Fruit fly (Drosophila melanogaster) whole organism, prepupa: ENCODE measurements around the gene frj.

Source experiments
- Blimp-1 ChIP-seq: fragments of 200-800 bp; sonication (Bioruptor generic); optimal IDR thresholded peaks from 3 replicates; lab custom pipeline; 2017; ENCODE audit warnings: missing biosample characterization, missing genetic modification characterization, mild to moderate bottlenecking, moderate library complexity, missing genetic modification reagents
- CG10631 ChIP-seq: fragments of 200-800 bp; sonication (Bioruptor generic); optimal IDR thresholded peaks from 2 replicates; lab custom pipeline; 2016; ENCODE audit warnings: missing biosample characterization, missing genetic modification characterization
- CG10669 ChIP-seq: fragments of 200-800 bp; sonication (Bioruptor generic); optimal IDR thresholded peaks from 3 replicates; lab custom pipeline; 2018; ENCODE audit warnings: missing biosample characterization, mild to moderate bottlenecking, missing genetic modification characterization, moderate library complexity
- CG11294 ChIP-seq: fragments of 200-800 bp; sonication (Bioruptor generic); IDR thresholded peaks from 2 replicates; pipeline ENCODE4 v1.3.6; 2022; ENCODE audit warnings: missing biosample characterization, missing genetic modification characterization
- CG11762 ChIP-seq: fragments of 200-800 bp; sonication (Bioruptor generic); optimal IDR thresholded peaks from 3 replicates; lab custom pipeline; 2016; ENCODE audit warnings: missing biosample characterization, missing genetic modification characterization; ENCODE audit not compliant: insufficient read depth
- CG11902 ChIP-seq: fragments of 200-800 bp; sonication (Bioruptor generic); optimal IDR thresholded peaks from 3 replicates; lab custom pipeline; 2016; ENCODE audit warnings: missing biosample characterization, missing genetic modification characterization
- CG15336 ChIP-seq: fragments of 200-800 bp; sonication (Bioruptor generic); IDR thresholded peaks from 2 replicates; pipeline ENCODE4 v1.3.6; 2022; ENCODE audit warnings: missing biosample characterization, missing genetic modification characterization
- CG16779 ChIP-seq: fragments of 200-800 bp; sonication (Bioruptor generic); optimal IDR thresholded peaks from 3 replicates; lab custom pipeline; 2017; ENCODE audit warnings: missing biosample characterization, mild to moderate bottlenecking, missing genetic modification characterization
- CG3032 ChIP-seq: fragments of 200-800 bp; optimal IDR thresholded peaks from 2 replicates; lab custom pipeline; 2019; ENCODE audit warnings: missing biosample characterization, mild to moderate bottlenecking, missing genetic modification characterization, moderate library complexity
- CG31627 ChIP-seq: fragments of 200-800 bp; sonication (Bioruptor generic); optimal IDR thresholded peaks from 3 replicates; lab custom pipeline; 2016; ENCODE audit warnings: missing biosample characterization, missing genetic modification characterization
- CG32006 ChIP-seq: fragments of 200-800 bp; sonication (Bioruptor generic); optimal IDR thresholded peaks from 3 replicates; lab custom pipeline; 2017; ENCODE audit warnings: missing biosample characterization, mild to moderate bottlenecking, missing genetic modification characterization
- CG34406 ChIP-seq: fragments of 200-800 bp; sonication (Bioruptor generic); optimal IDR thresholded peaks from 3 replicates; lab custom pipeline; 2016; ENCODE audit warnings: missing biosample characterization, missing genetic modification characterization
- CG3919 ChIP-seq: fragments of 200-800 bp; sonication (Bioruptor generic); optimal IDR thresholded peaks from 3 replicates; lab custom pipeline; 2016; ENCODE audit warnings: missing biosample characterization, missing genetic modification characterization
- CG4318 ChIP-seq: fragments of 200-800 bp; sonication (Bioruptor generic); optimal IDR thresholded peaks from 3 replicates; lab custom pipeline; 2017; ENCODE audit warnings: missing biosample characterization, mild to moderate bottlenecking, missing genetic modification characterization
- CG6163 ChIP-seq: fragments of 200-800 bp; sonication (Bioruptor generic); IDR thresholded peaks from 3 replicates; pipeline ENCODE4 v1.3.6; 2022; ENCODE audit warnings: missing biosample characterization, missing genetic modification characterization
- CG6276 ChIP-seq: fragments of 200-800 bp; sonication (Bioruptor generic); optimal IDR thresholded peaks from 2 replicates; lab custom pipeline; 2017; ENCODE audit warnings: missing biosample characterization, mild to moderate bottlenecking, missing genetic modification characterization
- CG6854 ChIP-seq: fragments of 200-800 bp; sonication (Bioruptor generic); optimal IDR thresholded peaks from 2 replicates; lab custom pipeline; 2017; ENCODE audit warnings: missing biosample characterization, mild to moderate bottlenecking, missing genetic modification characterization
- CG7368 ChIP-seq: fragments of 200-800 bp; sonication (Bioruptor generic); optimal IDR thresholded peaks from 3 replicates; lab custom pipeline; 2016; ENCODE audit warnings: missing biosample characterization, missing genetic modification characterization
- CG8119 ChIP-seq: fragments of 200-800 bp; sonication (Bioruptor generic); IDR thresholded peaks from 3 replicates; pipeline ENCODE4 v1.3.6; 2022; ENCODE audit warnings: missing biosample characterization, missing genetic modification characterization
- CG8632 ChIP-seq: fragments of 200-800 bp; sonication (Bioruptor generic); optimal IDR thresholded peaks from 3 replicates; lab custom pipeline; 2016; ENCODE audit warnings: missing biosample characterization, missing genetic modification characterization
- CG9139 ChIP-seq: fragments of 200-800 bp; sonication (Bioruptor generic); optimal IDR thresholded peaks from 3 replicates; lab custom pipeline; 2017; ENCODE audit warnings: missing biosample characterization, mild to moderate bottlenecking, missing genetic modification characterization
- Eip75B ChIP-seq: fragments of 200-800 bp; sonication (Bioruptor generic); optimal IDR thresholded peaks from 3 replicates; lab custom pipeline; 2016; ENCODE audit warnings: missing biosample characterization, missing genetic modification characterization
- Eip78C ChIP-seq: fragments of 200-800 bp; sonication (Bioruptor generic); peaks from one replicate; lab custom pipeline; 2016; ENCODE audit warnings: missing biosample characterization, missing genetic modification characterization
- Eip93F ChIP-seq: fragments of 200-800 bp; sonication (Bioruptor generic); optimal IDR thresholded peaks from 2 replicates; lab custom pipeline; 2016; ENCODE audit warnings: missing biosample characterization, mild to moderate bottlenecking, missing genetic modification characterization
- Ets21C ChIP-seq: fragments of 200-800 bp; sonication (Bioruptor generic); optimal IDR thresholded peaks from 3 replicates; lab custom pipeline; 2016; ENCODE audit warnings: missing biosample characterization, missing genetic modification characterization
- Ets96B ChIP-seq: fragments of 200-800 bp; optimal IDR thresholded peaks from 2 replicates; lab custom pipeline; 2019; ENCODE audit warnings: missing biosample characterization, mild to moderate bottlenecking, missing genetic modification characterization, moderate library complexity
- Gug ChIP-seq: fragments of 200-800 bp; sonication (Bioruptor generic); IDR thresholded peaks from 2 replicates; pipeline ENCODE4 v1.3.6; 2022; ENCODE audit warnings: missing biosample characterization, missing genetic modification characterization
- Hr38 ChIP-seq: sonication (Bioruptor generic); optimal IDR thresholded peaks from 2 replicates; lab custom pipeline; 2016; ENCODE audit warnings: missing biosample characterization, missing genetic modification characterization
- Hr39 ChIP-seq: fragments of 200-800 bp; sonication (Bioruptor generic); optimal IDR thresholded peaks from 2 replicates; lab custom pipeline; 2016; ENCODE audit warnings: missing biosample characterization, missing genetic modification characterization
- Hr4 ChIP-seq: fragments of 200-800 bp; sonication (Bioruptor generic); optimal IDR thresholded peaks from 3 replicates; lab custom pipeline; 2016; ENCODE audit warnings: missing biosample characterization, missing genetic modification characterization
- Lpt ChIP-seq: fragments of 200-800 bp; sonication (Bioruptor generic); optimal IDR thresholded peaks from 3 replicates; lab custom pipeline; 2016; ENCODE audit warnings: missing biosample characterization, missing genetic modification characterization
- Smox ChIP-seq: fragments of 200-800 bp; sonication (Bioruptor generic); optimal IDR thresholded peaks from 3 replicates; lab custom pipeline; 2016; ENCODE audit warnings: missing biosample characterization, missing genetic modification characterization
- Sox102F ChIP-seq: fragments of 200-800 bp; sonication (Bioruptor generic); optimal IDR thresholded peaks from 2 replicates; lab custom pipeline; 2016; ENCODE audit warnings: missing biosample characterization, mild to moderate bottlenecking, missing genetic modification characterization
- Sox15 ChIP-seq: fragments of 200-800 bp; sonication (Bioruptor generic); optimal IDR thresholded peaks from 3 replicates; lab custom pipeline; 2016; ENCODE audit warnings: missing biosample characterization, missing genetic modification characterization
- achi ChIP-seq: fragments of 200-800 bp; sonication (Bioruptor generic); optimal IDR thresholded peaks from 3 replicates; lab custom pipeline; 2016; ENCODE audit warnings: missing biosample characterization, missing genetic modification characterization
- acj6 ChIP-seq: fragments of 200-800 bp; sonication (Bioruptor generic); optimal IDR thresholded peaks from 3 replicates; lab custom pipeline; 2016; ENCODE audit warnings: missing biosample characterization, missing genetic modification characterization
- cyc ChIP-seq: fragments of 200-800 bp; sonication (Bioruptor generic); optimal IDR thresholded peaks from 3 replicates; lab custom pipeline; 2016; ENCODE audit warnings: missing biosample characterization, missing genetic modification characterization
- dac ChIP-seq: fragments of 200-800 bp; sonication (Bioruptor generic); optimal IDR thresholded peaks from 2 replicates; lab custom pipeline; 2017; ENCODE audit warnings: missing biosample characterization, mild to moderate bottlenecking, missing genetic modification characterization
- eg ChIP-seq: fragments of 200-800 bp; sonication (Bioruptor generic); IDR thresholded peaks from 3 replicates; pipeline ENCODE4 v1.3.6; 2022; ENCODE audit warnings: missing biosample characterization, missing genetic modification characterization
- esn ChIP-seq: fragments of 200-800 bp; sonication (Bioruptor generic); optimal IDR thresholded peaks from 2 replicates; lab custom pipeline; 2016; ENCODE audit warnings: missing biosample characterization, mild to moderate bottlenecking, missing genetic modification characterization, moderate library complexity
- fd59A ChIP-seq: fragments of 200-800 bp; sonication (Bioruptor generic); optimal IDR thresholded peaks from 2 replicates; lab custom pipeline; 2017; ENCODE audit warnings: missing biosample characterization, mild to moderate bottlenecking, missing genetic modification characterization, missing genetic modification reagents
- fd85E ChIP-seq: fragments of 200-800 bp; sonication (Bioruptor generic); optimal IDR thresholded peaks from 3 replicates; lab custom pipeline; 2016; ENCODE audit warnings: missing biosample characterization, missing genetic modification characterization
- fkh ChIP-seq: fragments of 200-800 bp; sonication (Bioruptor generic); optimal IDR thresholded peaks from 3 replicates; lab custom pipeline; 2017; ENCODE audit warnings: missing biosample characterization, mild to moderate bottlenecking, missing genetic modification characterization, moderate library complexity
- lz ChIP-seq: fragments of 200-800 bp; sonication (Bioruptor generic); optimal IDR thresholded peaks from 3 replicates; lab custom pipeline; 2016; ENCODE audit warnings: missing biosample characterization, missing genetic modification characterization
- net ChIP-seq: fragments of 200-800 bp; sonication (Bioruptor generic); optimal IDR thresholded peaks from 3 replicates; lab custom pipeline; 2016; ENCODE audit warnings: missing biosample characterization, missing genetic modification characterization
- pdm3 ChIP-seq: fragments of 200-800 bp; sonication (Bioruptor generic); optimal IDR thresholded peaks from 3 replicates; lab custom pipeline; 2016; ENCODE audit warnings: missing biosample characterization, missing genetic modification characterization
- salr ChIP-seq, 2 experiments: fragments of 200-800 bp; sonication (Bioruptor generic); optimal IDR thresholded peaks; 3 replicates each; lab custom pipeline; 2016 to 2018; ENCODE audit warnings: missing biosample characterization in 2 of 2, missing genetic modification characterization in 2 of 2, mild to moderate bottlenecking in 1 of 2
- spab ChIP-seq: fragments of 200-800 bp; sonication (Bioruptor generic); optimal IDR thresholded peaks from 2 replicates; lab custom pipeline; 2017; ENCODE audit warnings: missing biosample characterization, mild to moderate bottlenecking, missing genetic modification characterization, missing genetic modification reagents
- ss ChIP-seq, 2 experiments: fragments of 200-800 bp; sonication (Bioruptor generic); optimal IDR thresholded peaks; 2 replicates in 1 of 2; 3 replicates in 1 of 2; lab custom pipeline; 2017 to 2018; ENCODE audit warnings: mild to moderate bottlenecking in 2 of 2, missing biosample characterization in 2 of 2, missing genetic modification characterization in 2 of 2, moderate library complexity in 1 of 2
- topi ChIP-seq: fragments of 200-800 bp; sonication (Bioruptor generic); optimal IDR thresholded peaks from 3 replicates; lab custom pipeline; 2016; ENCODE audit warnings: missing biosample characterization, missing genetic modification characterization
- vri ChIP-seq: fragments of 200-800 bp; sonication (Bioruptor generic); optimal IDR thresholded peaks from 3 replicates; lab custom pipeline; 2016; ENCODE audit warnings: missing biosample characterization, mild to moderate bottlenecking, missing genetic modification characterization

Gene frj

DNA sequence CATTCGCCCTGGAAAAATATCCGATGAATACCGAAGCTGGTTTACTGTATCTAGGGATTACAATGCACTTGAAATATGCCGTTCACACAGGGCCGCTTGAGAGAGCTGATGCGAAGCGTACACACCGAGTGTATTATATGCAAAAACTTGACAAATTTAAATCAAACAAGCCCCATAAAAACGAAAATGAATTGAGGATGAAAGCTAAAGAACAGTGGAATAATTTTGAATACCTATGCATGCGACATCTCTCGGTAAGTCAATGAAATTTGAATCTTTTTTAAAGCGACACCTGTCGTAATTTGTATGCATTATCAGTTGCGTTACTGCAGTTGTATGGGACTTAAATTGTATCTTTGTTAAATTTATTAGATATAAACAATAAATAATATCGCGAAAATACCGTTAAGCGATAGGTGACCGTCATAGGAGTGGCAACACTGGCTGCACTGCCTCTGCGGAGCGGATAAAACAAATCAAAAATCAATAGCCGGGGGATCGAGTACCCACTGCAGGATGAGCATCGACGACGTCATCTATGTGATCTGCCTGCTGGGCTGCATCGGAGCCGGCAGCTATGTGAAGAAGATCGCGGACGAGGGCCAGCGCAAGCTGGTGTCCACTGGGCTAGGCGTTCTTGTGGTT is at the start of gene frj:
TSS of gene frj (plus strand) at position 98 of the 645 bp plus-strand sequence.
- TF ChIP-seq Gug (GFP tag; lab: Robert Waterston, UW): peak; percentile 32; the same call in 1 of the 2 replicates
- no peak for TF ChIP-seq CG9139 (GFP tag; lab: Kevin White, UChicago)
- peak; percentile 10 for TF ChIP-seq dac
- TF ChIP-seq CG7368 (GFP tag; lab: Kevin White, UChicago): no peak
- TF ChIP-seq spab: no peak
- peak; percentile 45; the same call in 1 of the 2 replicates for TF ChIP-seq CG15336 (GFP tag; lab: Robert Waterston, UW)
- TF ChIP-seq CG11294 (GFP tag; lab: Robert Waterston, UW): no peak; the same call in 1 of the 2 replicates
- TF ChIP-seq Sox102F (GFP tag; lab: Kevin White, UChicago): no peak
- TF ChIP-seq fd59A: no peak
- peak; percentile 73 for TF ChIP-seq cyc (GFP tag; lab: Kevin White, UChicago)
- peak; percentile 38 for TF ChIP-seq Smox (GFP tag; lab: Kevin White, UChicago)
- no peak for TF ChIP-seq CG6276
- peak; percentile 52 for TF ChIP-seq CG6163 (GFP tag; lab: Robert Waterston, UW)
- TF ChIP-seq Lpt (GFP tag; lab: Kevin White, UChicago): no peak
- peak; percentile 10 for TF ChIP-seq CG8632 (GFP tag; lab: Kevin White, UChicago)
- TF ChIP-seq CG32006: peak; percentile 50
- no peak for TF ChIP-seq Eip93F
- peak; percentile 85 for TF ChIP-seq Eip78C (GFP tag; lab: Kevin White, UChicago)
- peak; percentile 44 for TF ChIP-seq Eip75B (GFP tag; lab: Kevin White, UChicago)
- peak; percentile 34 for TF ChIP-seq Ets96B (tag; lab: Kevin White, UChicago)
- peak; percentile 29 for TF ChIP-seq CG34406 (GFP tag; lab: Kevin White, UChicago)
- TF ChIP-seq net (GFP tag; lab: Kevin White, UChicago): peak; percentile 3
- TF ChIP-seq CG6854 (GFP tag; lab: Kevin White, UChicago): no peak
- TF ChIP-seq CG31627 (GFP tag; lab: Kevin White, UChicago): peak; percentile 77
- no peak for TF ChIP-seq fd85E (GFP tag; lab: Kevin White, UChicago)
- TF ChIP-seq fkh: no peak
- TF ChIP-seq acj6 (GFP tag; lab: Kevin White, UChicago): peak; percentile 60
- no peak for TF ChIP-seq CG16779 (tag; lab: Kevin White, UChicago)
- no peak for TF ChIP-seq CG4318 (GFP tag; lab: Kevin White, UChicago)
- no peak for TF ChIP-seq ss (GFP tag; optimal IDR thresholded peaks at IDR 0.05; lab: Kevin White, UChicago)
- peak; percentile 36 for TF ChIP-seq CG10669 (GFP tag; lab: Kevin White, UChicago)
- TF ChIP-seq Hr4 (GFP tag; lab: Kevin White, UChicago): peak; percentile 63
- peak; percentile 37 for TF ChIP-seq achi (GFP tag; lab: Kevin White, UChicago)
- TF ChIP-seq Sox15 (GFP tag; lab: Kevin White, UChicago): peak; percentile 64
- no peak for TF ChIP-seq Blimp-1 (GFP tag; lab: Kevin White, UChicago)
- TF ChIP-seq vri (GFP tag; lab: Kevin White, UChicago): no peak
- peak; percentile 36 for TF ChIP-seq CG11762 (GFP tag; lab: Kevin White, UChicago)
- TF ChIP-seq CG10631 (GFP tag; lab: Kevin White, UChicago): no peak
- TF ChIP-seq pdm3 (GFP tag; lab: Kevin White, UChicago): peak; percentile 63
- TF ChIP-seq salr (GFP tag; optimal IDR thresholded peaks at IDR 0.05; lab: Kevin White, UChicago): no peak
- TF ChIP-seq CG3919 (GFP tag; lab: Kevin White, UChicago): peak; percentile 53
- TF ChIP-seq CG3032 (tag; lab: Kevin White, UChicago): peak; percentile 58
- TF ChIP-seq Ets21C: peak; percentile 63
- TF ChIP-seq Hr39 (GFP tag; lab: Kevin White, UChicago): peak; percentile 67
- no peak for TF ChIP-seq CG8119
- TF ChIP-seq Hr38 (GFP tag; lab: Kevin White, UChicago): no peak
- TF ChIP-seq CG11902 (GFP tag; lab: Kevin White, UChicago): peak; percentile 65
- TF ChIP-seq topi (GFP tag; lab: Kevin White, UChicago): peak; percentile 37
- no peak for TF ChIP-seq eg
- TF ChIP-seq esn (GFP tag; lab: Kevin White, UChicago): peak; percentile 59
- TF ChIP-seq lz (GFP tag; lab: Kevin White, UChicago): peak; percentile 57
